Fruit fly (Drosophila melanogaster) whole organism, embryonic: ENCODE data around the gene CG7789.
A peak's percentile ranks its signal among the peaks of the same experiment; 100 is the strongest.

Experiments used
- B-H2 ChIP-seq: fragments of 200-800 bp; sonication (Bioruptor generic); optimal IDR thresholded peaks from 2 replicates; lab custom pipeline; 2018; ENCODE audit warnings: missing biosample characterization, mild to moderate bottlenecking, missing genetic modification characterization
- Blimp-1 ChIP-seq: fragments of 200-800 bp; sonication (Bioruptor generic); optimal IDR thresholded peaks from 3 replicates; lab custom pipeline; 2018; ENCODE audit warnings: missing biosample characterization, missing genetic modification characterization, mild to moderate bottlenecking, moderate library complexity, missing genetic modification reagents
- CG10654 ChIP-seq: fragments of 200-800 bp; sonication (Bioruptor generic); optimal IDR thresholded peaks from 2 replicates; lab custom pipeline; 2016; ENCODE audit warnings: missing biosample characterization, missing genetic modification characterization
- CG10979 ChIP-seq: fragments of 200-800 bp; sonication (Bioruptor generic); optimal IDR thresholded peaks from 2 replicates; lab custom pipeline; 2018; ENCODE audit warnings: missing biosample characterization, mild to moderate bottlenecking, missing genetic modification characterization, moderate library complexity
- CG12219 ChIP-seq: fragments of 200-800 bp; sonication (Bioruptor generic); optimal IDR thresholded peaks from 3 replicates; lab custom pipeline; 2018; ENCODE audit warnings: missing biosample characterization, mild to moderate bottlenecking, missing genetic modification characterization
- CG18262 ChIP-seq: fragments of 200-800 bp; optimal IDR thresholded peaks from 3 replicates; lab custom pipeline; 2019; ENCODE audit warnings: missing biosample characterization, mild to moderate bottlenecking, missing genetic modification characterization, moderate library complexity
- CG2712 ChIP-seq: fragments of 200-800 bp; optimal IDR thresholded peaks from 3 replicates; lab custom pipeline; 2019; ENCODE audit warnings: missing biosample characterization, mild to moderate bottlenecking, missing genetic modification characterization, moderate library complexity
- CG3163 ChIP-seq: fragments of 200-800 bp; sonication (Bioruptor generic); optimal IDR thresholded peaks from 3 replicates; lab custom pipeline; 2016; ENCODE audit warnings: missing biosample characterization, missing genetic modification characterization
- CG3407 ChIP-seq: fragments of 200-800 bp; sonication (Bioruptor generic); optimal IDR thresholded peaks from 2 replicates; lab custom pipeline; 2018; ENCODE audit warnings: missing biosample characterization, mild to moderate bottlenecking, missing genetic modification characterization
- CG3847 ChIP-seq: fragments of 200-800 bp; sonication (Bioruptor generic); IDR thresholded peaks from 2 replicates; pipeline ENCODE4 v1.3.6; 2022; ENCODE audit warnings: missing biosample characterization, missing genetic modification characterization
- CG4617 ChIP-seq: fragments of 200-800 bp; sonication (Bioruptor generic); optimal IDR thresholded peaks from 3 replicates; lab custom pipeline; 2016; ENCODE audit warnings: missing biosample characterization, missing genetic modification characterization, borderline replicate concordance
- CG4730 ChIP-seq: fragments of 200-800 bp; sonication (Bioruptor generic); IDR thresholded peaks from 2 replicates; pipeline ENCODE4 v1.3.6; 2022; ENCODE audit warnings: missing biosample characterization, missing genetic modification characterization
- CG5180 ChIP-seq: fragments of 200-800 bp; sonication (Bioruptor generic); optimal IDR thresholded peaks from 3 replicates; lab custom pipeline; 2017; ENCODE audit warnings: missing biosample characterization, missing genetic modification characterization, mild to moderate bottlenecking, moderate library complexity, missing genetic modification reagents
- CG6791 ChIP-seq: fragments of 200-800 bp; sonication (Bioruptor generic); IDR thresholded peaks from 3 replicates; pipeline ENCODE4 v1.3.6; 2022; ENCODE audit warnings: missing biosample characterization, missing genetic modification characterization; ENCODE audit not compliant: partially characterized antibody
- Chrac-16 ChIP-seq: fragments of 200-800 bp; sonication (Bioruptor generic); optimal IDR thresholded peaks from 3 replicates; lab custom pipeline; 2016; ENCODE audit warnings: missing biosample characterization, missing genetic modification characterization
- CoRest ChIP-seq: fragments of 200-800 bp; sonication (Bioruptor generic); optimal IDR thresholded peaks from 3 replicates; lab custom pipeline; 2018; ENCODE audit warnings: missing biosample characterization, mild to moderate bottlenecking, missing genetic modification characterization, moderate library complexity
- Ets65A ChIP-seq: fragments of 200-800 bp; sonication (Bioruptor generic); peaks from one replicate; lab custom pipeline; 2016; ENCODE audit warnings: missing biosample characterization, missing genetic modification characterization
- HLHmδ ChIP-seq: fragments of 200-800 bp; sonication (Bioruptor generic); optimal IDR thresholded peaks from 2 replicates; lab custom pipeline; 2018; ENCODE audit warnings: missing biosample characterization, mild to moderate bottlenecking, missing genetic modification characterization, moderate library complexity
- Lpt ChIP-seq: fragments of >200 bp; optimal IDR thresholded peaks from 2 replicates; lab custom pipeline; 2018; ENCODE audit warnings: missing biosample characterization, missing genetic modification characterization
- MBD-R2 ChIP-seq: fragments of 200-800 bp; sonication (Bioruptor generic); IDR thresholded peaks from 2 replicates; pipeline ENCODE4 v1.3.6; 2022; ENCODE audit warnings: missing biosample characterization, missing genetic modification characterization
- Med ChIP-seq: fragments of 200-800 bp; sonication (Bioruptor generic); peaks from one replicate; lab custom pipeline; 2016; ENCODE audit warnings: missing biosample characterization, missing genetic modification characterization, mild to moderate bottlenecking, inconsistent platforms, moderate library complexity
- NC2β ChIP-seq: fragments of 200-800 bp; sonication (Bioruptor generic); optimal IDR thresholded peaks from 2 replicates; lab custom pipeline; 2016; ENCODE audit warnings: missing biosample characterization, missing genetic modification characterization
- Optix ChIP-seq: fragments of 200-800 bp; sonication (Bioruptor generic); IDR thresholded peaks from 3 replicates; pipeline ENCODE4 v1.3.6; 2022; ENCODE audit warnings: missing biosample characterization, missing genetic modification characterization
- PHDP ChIP-seq: fragments of 200-800 bp; sonication (Bioruptor generic); optimal IDR thresholded peaks from 3 replicates; lab custom pipeline; 2018; ENCODE audit warnings: missing biosample characterization, mild to moderate bottlenecking, missing genetic modification characterization, moderate library complexity
- Poxn ChIP-seq: fragments of 200-800 bp; sonication (Bioruptor generic); IDR thresholded peaks from 2 replicates; pipeline ENCODE4 v1.3.6; 2022; ENCODE audit warnings: missing biosample characterization, missing genetic modification characterization
- Rx ChIP-seq: fragments of 200-800 bp; sonication (Bioruptor generic); IDR thresholded peaks from 2 replicates; pipeline ENCODE4 v1.3.6; 2022; ENCODE audit warnings: missing biosample characterization, missing genetic modification characterization
- Stat92E ChIP-seq, 3 experiments: fragments of >200 bp in 2 of 3; fragments of 200-800 bp in 1 of 3; sonication (Bioruptor generic) in 1 of 3; optimal IDR thresholded peaks; 2 replicates each; lab custom pipeline; 2017 to 2019; ENCODE audit warnings: missing biosample characterization in 3 of 3, missing genetic modification characterization in 3 of 3, mild to moderate bottlenecking in 1 of 3, moderate library complexity in 1 of 3
- Trl ChIP-seq, 3 experiments: fragments of >200 bp in 2 of 3; fragments of 200-800 bp in 1 of 3; sonication (Bioruptor generic) in 1 of 3; optimal IDR thresholded peaks; 2 replicates in 1 of 3; 3 replicates in 2 of 3; lab custom pipeline; 2016 to 2017; ENCODE audit warnings: missing biosample characterization in 1 of 3, missing genetic modification characterization in 1 of 3
- ato ChIP-seq: fragments of 200-800 bp; sonication (Bioruptor generic); IDR thresholded peaks from 2 replicates; pipeline ENCODE4 v1.3.6; 2022; ENCODE audit warnings: missing biosample characterization, missing genetic modification characterization; ENCODE audit not compliant: partially characterized antibody
- bsh ChIP-seq, 2 experiments: fragments of 200-800 bp; sonication (Bioruptor generic); optimal IDR thresholded peaks; 2 replicates each; lab custom pipeline; 2017 to 2018; ENCODE audit warnings: mild to moderate bottlenecking in 2 of 2, missing biosample characterization in 2 of 2, missing genetic modification characterization in 2 of 2, moderate library complexity in 1 of 2
- crc ChIP-seq: fragments of 200-800 bp; sonication (Bioruptor generic); optimal IDR thresholded peaks from 2 replicates; lab custom pipeline; 2016; ENCODE audit warnings: missing biosample characterization, missing genetic modification characterization
- crol ChIP-seq: fragments of 200-800 bp; sonication (Bioruptor generic); IDR thresholded peaks from 2 replicates; pipeline ENCODE4 v1.3.6; 2022; ENCODE audit warnings: missing biosample characterization, missing genetic modification characterization
- emc ChIP-seq: fragments of 200-800 bp; sonication (Bioruptor generic); optimal IDR thresholded peaks from 2 replicates; lab custom pipeline; 2016; ENCODE audit warnings: missing biosample characterization, missing genetic modification characterization
- en ChIP-seq: fragments of 200-800 bp; sonication (Bioruptor generic); optimal IDR thresholded peaks from 2 replicates; lab custom pipeline; 2016; ENCODE audit warnings: missing biosample characterization, missing genetic modification characterization
- eyg ChIP-seq: fragments of 200-800 bp; sonication (Bioruptor generic); optimal IDR thresholded peaks from 3 replicates; lab custom pipeline; 2016; ENCODE audit warnings: missing biosample characterization, missing genetic modification characterization
- hkb ChIP-seq, 2 experiments: fragments of 200-800 bp in 1 of 2; fragments of >200 bp in 1 of 2; sonication (Bioruptor generic) in 1 of 2; IDR thresholded peaks in 1 of 2; optimal IDR thresholded peaks in 1 of 2; 2 replicates each; pipeline versions ENCODE4 v1.3.6 to Lab custom; 2017 to 2022; ENCODE audit warnings: missing biosample characterization in 1 of 2, missing genetic modification characterization in 1 of 2
- maf-S ChIP-seq: fragments of 200-800 bp; sonication (Bioruptor generic); optimal IDR thresholded peaks from 2 replicates; lab custom pipeline; 2016; ENCODE audit warnings: missing biosample characterization, missing genetic modification characterization
- mam ChIP-seq: fragments of 200-800 bp; sonication (Bioruptor generic); optimal IDR thresholded peaks from 3 replicates; lab custom pipeline; 2016; ENCODE audit warnings: missing biosample characterization, missing genetic modification characterization
- oc ChIP-seq: fragments of 200-800 bp; sonication (Bioruptor generic); optimal IDR thresholded peaks from 2 replicates; lab custom pipeline; 2018; ENCODE audit warnings: missing biosample characterization, mild to moderate bottlenecking, missing genetic modification characterization, moderate library complexity
- repo ChIP-seq: fragments of 200-800 bp; sonication (Bioruptor generic); optimal IDR thresholded peaks from 2 replicates; lab custom pipeline; 2016; ENCODE audit warnings: missing biosample characterization, missing genetic modification characterization
- sens ChIP-seq: fragments of 200-800 bp; sonication (Bioruptor generic); peaks from one replicate; lab custom pipeline; 2016; ENCODE audit warnings: missing biosample characterization, missing genetic modification characterization
- stwl ChIP-seq: fragments of 200-800 bp; sonication (Bioruptor generic); optimal IDR thresholded peaks from 3 replicates; lab custom pipeline; 2018; ENCODE audit warnings: missing biosample characterization, mild to moderate bottlenecking, missing genetic modification characterization, moderate library complexity
- twi ChIP-seq: fragments of 200-800 bp; optimal IDR thresholded peaks from 2 replicates; lab custom pipeline; 2019; ENCODE audit warnings: missing biosample characterization, mild to moderate bottlenecking, missing genetic modification characterization, moderate library complexity
- unc-4 ChIP-seq: fragments of 200-800 bp; sonication (Bioruptor generic); IDR thresholded peaks from 2 replicates; pipeline ENCODE4 v1.3.6; 2022; ENCODE audit warnings: missing biosample characterization, missing genetic modification characterization; ENCODE audit not compliant: partially characterized antibody
- vvl ChIP-seq: fragments of 200-800 bp; sonication (Bioruptor generic); IDR thresholded peaks from 2 replicates; pipeline ENCODE4 v1.3.6; 2022; ENCODE audit warnings: missing biosample characterization, missing genetic modification characterization
- z ChIP-seq: fragments of 200-800 bp; sonication (Bioruptor generic); IDR thresholded peaks from 3 replicates; pipeline ENCODE4 v1.3.6; 2022; ENCODE audit warnings: missing biosample characterization, missing genetic modification characterization

The CG7789 gene

dm6 chr3R:29816266-29816665 lies 13.3 kb downstream of the CG7789 start, which contains the start of gene Vps16B (continued):
- TF ChIP-seq CG3847 (peak; percentile 25; the same call in 1 of the 2 replicates), Chrac-16 (GFP tag; lab: Kevin White, UChicago) (no peak), NC2β (no peak), CG18262 (tag; lab: Kevin White, UChicago) (no peak), CG4617 (GFP tag; lab: Kevin White, UChicago) (peak; percentile 68), CG12219 (no peak), repo (GFP tag; lab: Kevin White, UChicago) (no peak), CG10979 (no peak), en (GFP tag; lab: Kevin White, UChicago) (no peak), Rx (GFP tag; lab: Robert Waterston, UW) (no peak), CG6791 (peak; percentile 30; the same call in 1 of the 3 replicates), CG10654 (GFP tag; lab: Kevin White, UChicago) (no peak), z (GFP tag; lab: Robert Waterston, UW) (no peak), twi (no peak), unc-4 (GFP tag; lab: Robert Waterston, UW) (no peak), mam (GFP tag; lab: Kevin White, UChicago) (no peak), stwl (peak; percentile 94), MBD-R2 (peak; percentile 84)

dm6 chr3R:29817664-29818063 lies 14.7 kb downstream of the CG7789 start, which contains the start of gene CG7829:
Gene CG7829 (minus strand): TSS chr3R:29817764.
- TF ChIP-seq PHDP (tag; lab: Kevin White, UChicago) (no peak), Ets65A (GFP tag; lab: Kevin White, UChicago) (peak; percentile 30)

dm6 chr3R:29818434-29819268 lies 15.7 kb downstream of the CG7789 start, which contains the start of gene neo:
Gene neo (plus strand): TSS chr3R:29819131.
- no peak for TF ChIP-seq CG2712 (tag; lab: Kevin White, UChicago)
- no peak for TF ChIP-seq B-H2
- TF ChIP-seq CoRest (tag; lab: Kevin White, UChicago), result no peak
- peak; percentile 97 for TF ChIP-seq Blimp-1 (GFP tag; lab: Kevin White, UChicago)
- TF ChIP-seq oc, result peak; percentile 89
- peak; percentile 12 for TF ChIP-seq HLHmδ (GFP tag; lab: Kevin White, UChicago)
- no peak for TF ChIP-seq Optix (GFP tag; lab: Robert Waterston, UW)
- TF ChIP-seq CG3163 (GFP tag; lab: Kevin White, UChicago), result peak; percentile 41
- TF ChIP-seq emc, result no peak
- TF ChIP-seq hkb (optimal IDR thresholded peaks at IDR 0.05; lab: Kevin White, UChicago), result no peak
- TF ChIP-seq hkb (GFP tag; IDR thresholded peaks at IDR 0.05; lab: Robert Waterston, UW), result no peak
- TF ChIP-seq Lpt, result no peak
- TF ChIP-seq CG5180 (GFP tag; lab: Kevin White, UChicago), result peak; percentile 96
- peak; percentile 44 for TF ChIP-seq sens
- no peak for TF ChIP-seq CG4730 (GFP tag; lab: Robert Waterston, UW)
- no peak for TF ChIP-seq maf-S (GFP tag; lab: Kevin White, UChicago)
- TF ChIP-seq vvl (GFP tag; lab: Robert Waterston, UW), result no peak
- TF ChIP-seq Stat92E (GFP tag; optimal IDR thresholded peaks at IDR 0.05; lab: Kevin White, UChicago), result peak in 1 of 3 experiments; percentile 10
- peak in 1 of 2 experiments; percentile 52 for TF ChIP-seq Trl (optimal IDR thresholded peaks at IDR 0.05; lab: Kevin White, UChicago)
- no peak for TF ChIP-seq Trl (GFP tag; optimal IDR thresholded peaks at IDR 0.05; lab: Kevin White, UChicago)
- TF ChIP-seq ato, result 0 out of 2 replicates have a peak, but pooled peaks have one; percentile 11
- TF ChIP-seq Med (GFP tag; lab: Kevin White, UChicago), result peak; percentile 68
- TF ChIP-seq Poxn (GFP tag; lab: Robert Waterston, UW), result no peak
- no peak for TF ChIP-seq CG3407
- no peak for TF ChIP-seq eyg (GFP tag; lab: Kevin White, UChicago)
- no peak for TF ChIP-seq bsh (GFP tag; optimal IDR thresholded peaks at IDR 0.05; lab: Kevin White, UChicago)
- peak; percentile 85 for TF ChIP-seq Ets65A (GFP tag; lab: Kevin White, UChicago)
- TF ChIP-seq crc (GFP tag; lab: Kevin White, UChicago), result no peak
- TF ChIP-seq crol (GFP tag; lab: Robert Waterston, UW), result no peak
